Worm (Caenorhabditis elegans) whole organism, L2 larva: ENCODE data around the gene ubh-4.

ENCODE experiments used
- C34F6.9 ChIP-seq: fragments of 150-350 bp; optimal IDR thresholded peaks from 2 replicates; lab custom pipeline; 2014; ENCODE audit warnings: missing biosample characterization, missing genetic modification characterization
- F13H6.1 ChIP-seq: sonication (generic microtip); optimal IDR thresholded peaks from 2 replicates; lab custom pipeline; 2016; ENCODE audit warnings: missing genetic modification characterization, missing compliant biosample characterization
- R02D3.7 ChIP-seq: fragments of 150-350 bp; optimal IDR thresholded peaks from 2 replicates; lab custom pipeline; 2014; ENCODE audit warnings: missing biosample characterization, missing genetic modification characterization
- Y55F3AM.14 ChIP-seq: fragments of 200-800 bp; sonication (Bioruptor generic); optimal IDR thresholded peaks from 2 replicates; lab custom pipeline; 2018; ENCODE audit warnings: mild to moderate bottlenecking, missing genetic modification characterization, missing compliant biosample characterization
- ZK546.5 ChIP-seq: sonication (generic microtip); optimal IDR thresholded peaks from 2 replicates; lab custom pipeline; 2017; ENCODE audit warnings: missing biosample characterization, missing genetic modification characterization
- alr-1 ChIP-seq: fragments of 150-350 bp; optimal IDR thresholded peaks from 2 replicates; lab custom pipeline; 2014; ENCODE audit warnings: missing biosample characterization, missing genetic modification characterization
- aly-2 ChIP-seq: fragments of 150-350 bp; optimal IDR thresholded peaks from 2 replicates; lab custom pipeline; 2014; ENCODE audit warnings: missing biosample characterization, missing genetic modification characterization
- ama-1 ChIP-seq: fragments of 150-350 bp; optimal IDR thresholded peaks from 2 replicates; lab custom pipeline; 2018; ENCODE audit warnings: inconsistent platforms
- blmp-1 ChIP-seq: sonication (generic microtip); optimal IDR thresholded peaks from 2 replicates; lab custom pipeline; 2017; ENCODE audit warnings: missing genetic modification characterization, mild to moderate bottlenecking, missing compliant biosample characterization, antibody characterized with exemption, moderate library complexity; ENCODE audit not compliant: insufficient read depth
- ceh-16 ChIP-seq: fragments of 150-350 bp; optimal IDR thresholded peaks from 2 replicates; lab custom pipeline; 2014; ENCODE audit warnings: missing biosample characterization, missing genetic modification characterization
- ceh-82 ChIP-seq: fragments of 150-350 bp; optimal IDR thresholded peaks from 2 replicates; lab custom pipeline; 2014; ENCODE audit warnings: missing biosample characterization, missing genetic modification characterization
- crh-2 ChIP-seq: sonication (generic microtip); optimal IDR thresholded peaks from 2 replicates; lab custom pipeline; 2017; ENCODE audit warnings: missing biosample characterization, missing genetic modification characterization
- dmd-4 ChIP-seq: sonication (generic microtip); optimal IDR thresholded peaks from 2 replicates; lab custom pipeline; 2017; ENCODE audit warnings: missing biosample characterization, missing genetic modification characterization
- egl-27 ChIP-seq: sonication (generic microtip); optimal IDR thresholded peaks from 3 replicates; lab custom pipeline; 2017; ENCODE audit warnings: missing biosample characterization, missing genetic modification reagents, missing genetic modification characterization
- elt-1 ChIP-seq: fragments of 150-350 bp; optimal IDR thresholded peaks from 2 replicates; lab custom pipeline; 2014; ENCODE audit warnings: missing biosample characterization, missing genetic modification characterization
- elt-3 ChIP-seq: sonication (generic microtip); optimal IDR thresholded peaks from 2 replicates; lab custom pipeline; 2017; ENCODE audit warnings: missing biosample characterization, missing genetic modification characterization
- fos-1 ChIP-seq: fragments of 150-350 bp; optimal IDR thresholded peaks from 2 replicates; lab custom pipeline; 2014; ENCODE audit warnings: missing biosample characterization, missing genetic modification characterization
- gmeb-1 ChIP-seq: fragments of 150-350 bp; optimal IDR thresholded peaks from 2 replicates; lab custom pipeline; 2014; ENCODE audit warnings: missing biosample characterization, missing genetic modification characterization
- lin-11 ChIP-seq: fragments of 150-350 bp; sonication (generic microtip); optimal IDR thresholded peaks from 2 replicates; lab custom pipeline; 2014; ENCODE audit warnings: missing biosample characterization, missing genetic modification characterization, inconsistent platforms, mixed read lengths
- lin-13 ChIP-seq: fragments of 150-350 bp; optimal IDR thresholded peaks from 2 replicates; lab custom pipeline; 2014; ENCODE audit warnings: missing biosample characterization, missing genetic modification reagents, missing genetic modification characterization
- lin-39 ChIP-seq: fragments of 150-350 bp; optimal IDR thresholded peaks from 2 replicates; lab custom pipeline; 2014; ENCODE audit warnings: missing biosample characterization, missing genetic modification reagents, missing genetic modification characterization
- lsy-2 ChIP-seq, 2 experiments: fragments of 150-350 bp in 1 of 2; sonication (generic microtip) in 1 of 2; optimal IDR thresholded peaks; 2 replicates each; lab custom pipeline; 2014 to 2017; ENCODE audit warnings: missing biosample characterization in 2 of 2, missing genetic modification characterization in 2 of 2
- mab-5 ChIP-seq: fragments of 150-350 bp; optimal IDR thresholded peaks from 2 replicates; lab custom pipeline; 2014; ENCODE audit warnings: missing biosample characterization, missing genetic modification characterization
- mbf-1 ChIP-seq: sonication (generic microtip); optimal IDR thresholded peaks from 2 replicates; lab custom pipeline; 2017; ENCODE audit warnings: missing biosample characterization, missing genetic modification characterization
- mdl-1 ChIP-seq, 2 experiments: fragments of 150-350 bp in 1 of 2; sonication (generic microtip) in 1 of 2; optimal IDR thresholded peaks; 2 replicates each; lab custom pipeline; 2017; ENCODE audit warnings: missing biosample characterization in 2 of 2, missing genetic modification characterization in 2 of 2
- nhr-10 ChIP-seq: sonication (generic microtip); optimal IDR thresholded peaks from 2 replicates; lab custom pipeline; 2017; ENCODE audit warnings: missing biosample characterization, missing genetic modification characterization
- nhr-11 ChIP-seq: fragments of 150-350 bp; optimal IDR thresholded peaks from 2 replicates; lab custom pipeline; 2014; ENCODE audit warnings: missing biosample characterization, missing genetic modification characterization
- nhr-12 ChIP-seq: fragments of 150-350 bp; optimal IDR thresholded peaks from 2 replicates; lab custom pipeline; 2014; ENCODE audit warnings: missing biosample characterization, missing genetic modification characterization
- nhr-129 ChIP-seq: fragments of 150-350 bp; optimal IDR thresholded peaks from 2 replicates; lab custom pipeline; 2014; ENCODE audit warnings: missing biosample characterization, missing genetic modification characterization
- nhr-21 ChIP-seq: fragments of 150-350 bp; optimal IDR thresholded peaks from 2 replicates; lab custom pipeline; 2014; ENCODE audit warnings: missing biosample characterization, missing genetic modification characterization
- nhr-23 ChIP-seq: fragments of 150-350 bp; optimal IDR thresholded peaks from 2 replicates; lab custom pipeline; 2014; ENCODE audit warnings: missing biosample characterization, missing genetic modification reagents, missing genetic modification characterization
- nhr-237 ChIP-seq: fragments of 150-350 bp; optimal IDR thresholded peaks from 2 replicates; lab custom pipeline; 2014; ENCODE audit warnings: missing biosample characterization, missing genetic modification characterization
- nhr-25 ChIP-seq: fragments of 150-350 bp; sonication (generic microtip); optimal IDR thresholded peaks from 3 replicates; lab custom pipeline; 2014; ENCODE audit warnings: missing biosample characterization, missing genetic modification characterization
- nhr-6 ChIP-seq: fragments of 150-350 bp; optimal IDR thresholded peaks from 2 replicates; lab custom pipeline; 2014; ENCODE audit warnings: missing biosample characterization, missing genetic modification characterization
- nhr-77 ChIP-seq: fragments of 150-350 bp; optimal IDR thresholded peaks from 2 replicates; lab custom pipeline; 2014; ENCODE audit warnings: missing biosample characterization, missing genetic modification characterization
- peb-1 ChIP-seq: fragments of 150-350 bp; optimal IDR thresholded peaks from 2 replicates; lab custom pipeline; 2014; ENCODE audit warnings: missing biosample characterization, missing genetic modification characterization
- sem-4 ChIP-seq: fragments of 150-350 bp; optimal IDR thresholded peaks from 2 replicates; lab custom pipeline; 2014; ENCODE audit warnings: missing biosample characterization, missing genetic modification reagents, missing genetic modification characterization
- skn-1 ChIP-seq: sonication (generic microtip); optimal IDR thresholded peaks from 2 replicates; lab custom pipeline; 2017; ENCODE audit warnings: missing biosample characterization, missing genetic modification characterization
- sma-3 ChIP-seq: sonication (generic microtip); optimal IDR thresholded peaks from 2 replicates; lab custom pipeline; 2016; ENCODE audit warnings: missing genetic modification reagents, missing genetic modification characterization, missing compliant biosample characterization
- sma-9 ChIP-seq, 2 experiments: fragments of 150-350 bp in 1 of 2; sonication (generic microtip) in 1 of 2; optimal IDR thresholded peaks; 2 replicates each; lab custom pipeline; 2014 to 2016; ENCODE audit warnings: missing genetic modification characterization in 2 of 2, mild to moderate bottlenecking in 1 of 2, missing biosample characterization in 1 of 2, missing compliant biosample characterization in 1 of 2, missing genetic modification reagents in 1 of 2, moderate library complexity in 1 of 2
- snpc-4 ChIP-seq: fragments of 150-350 bp; optimal IDR thresholded peaks from 2 replicates; lab custom pipeline; 2014; ENCODE audit warnings: missing biosample characterization, missing genetic modification characterization
- unc-39 ChIP-seq: fragments of 150-350 bp; optimal IDR thresholded peaks from 2 replicates; lab custom pipeline; 2014; ENCODE audit warnings: missing biosample characterization, missing genetic modification characterization
- unc-55 ChIP-seq: fragments of 150-350 bp; sonication (generic microtip); optimal IDR thresholded peaks from 3 replicates; lab custom pipeline; 2014; ENCODE audit warnings: missing biosample characterization, missing genetic modification reagents, missing genetic modification characterization
- unc-62 ChIP-seq: fragments of 150-350 bp; optimal IDR thresholded peaks from 2 replicates; lab custom pipeline; 2014; ENCODE audit warnings: missing biosample characterization, missing genetic modification reagents, missing genetic modification characterization
- zag-1 ChIP-seq: fragments of 150-350 bp; optimal IDR thresholded peaks from 2 replicates; lab custom pipeline; 2014; ENCODE audit warnings: missing biosample characterization, missing genetic modification characterization
- ztf-1 ChIP-seq: fragments of 200-800 bp; sonication (Bioruptor generic); conservative IDR thresholded peaks from 2 replicates; pipeline ENCODE4 v1.3.6; 2022; ENCODE audit warnings: missing genetic modification characterization, missing compliant biosample characterization
- ztf-11 ChIP-seq: sonication (generic microtip); optimal IDR thresholded peaks from 2 replicates; lab custom pipeline; 2017; ENCODE audit warnings: missing biosample characterization, missing genetic modification characterization
- ztf-4 ChIP-seq: fragments of 150-350 bp; optimal IDR thresholded peaks from 2 replicates; lab custom pipeline; 2014; ENCODE audit warnings: missing biosample characterization, missing genetic modification characterization

Gene ubh-4

DNA sequence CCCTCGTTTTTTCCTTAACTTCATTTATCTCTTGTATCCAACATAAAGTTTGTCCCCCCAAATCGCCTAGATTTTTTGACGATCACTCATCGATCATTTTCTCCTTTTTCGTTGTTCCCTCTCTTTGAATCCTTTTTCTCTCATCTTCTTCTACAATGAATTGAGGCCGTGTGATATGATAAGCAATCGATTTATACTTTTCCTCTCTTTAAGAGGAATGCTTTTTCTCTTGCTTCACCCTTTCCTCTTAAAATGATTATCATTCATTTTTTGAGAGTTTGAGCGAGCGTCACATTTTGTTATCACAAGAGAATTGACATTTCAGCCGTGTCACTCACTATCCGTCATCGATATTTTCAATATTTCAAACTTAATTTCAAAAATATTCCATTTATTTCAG, 38.6 kb upstream of the ubh-4 start, which contains the start of gene K02C4.5:
TSS of gene K02C4.5 (plus strand) at position 395 of the 400 bp plus-strand sequence.
- no peak for TF ChIP-seq lin-13 (GFP tag; lab: Kevin White, UChicago)
- TF ChIP-seq lin-39 (tag; lab: Kevin White, UChicago) = no peak
- TF ChIP-seq alr-1 (tag; lab: Kevin White, UChicago) = no peak
- TF ChIP-seq nhr-129 (tag; lab: Kevin White, UChicago) = no peak
- peak; percentile 48 for TF ChIP-seq crh-2 (tag; lab: Kevin White, UChicago)
- peak; percentile 11 for TF ChIP-seq skn-1 (tag; lab: Kevin White, UChicago)
- no peak for TF ChIP-seq ZK546.5 (tag; lab: Kevin White, UChicago)
- no peak for TF ChIP-seq sma-3 (GFP tag; lab: Kevin White, UChicago)
- TF ChIP-seq fos-1 (tag; lab: Kevin White, UChicago) = peak; percentile 98

DNA sequence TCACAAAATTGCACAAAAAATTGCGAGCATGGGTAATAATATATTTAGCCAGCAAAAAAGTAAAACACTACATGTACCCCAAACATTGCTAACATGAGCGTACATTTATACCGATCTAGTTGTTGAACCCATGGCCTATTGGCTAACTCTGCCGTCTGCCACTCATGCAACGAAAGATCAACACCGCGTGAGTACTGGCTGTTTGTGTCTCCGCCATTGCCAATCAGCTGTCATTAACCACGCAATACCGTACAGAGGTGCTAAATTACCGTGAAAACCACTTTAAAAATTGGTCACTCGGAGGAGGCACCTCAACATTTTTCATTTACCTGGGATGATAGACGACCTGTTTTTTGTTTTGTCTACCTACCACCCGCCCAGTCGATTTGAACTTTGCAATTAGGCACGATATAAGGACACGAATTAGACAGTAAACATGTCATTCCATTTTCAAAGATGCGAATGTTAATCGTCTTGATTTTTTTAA, 36.0 kb upstream of the ubh-4 start, which contains the start of gene K02C4.2:
TSS of gene K02C4.2 (plus strand) at position 437 of the 487 bp plus-strand sequence.
- TF ChIP-seq unc-62 (GFP tag; lab: Kevin White, UChicago) = no peak
- TF ChIP-seq elt-1 = no peak
- TF ChIP-seq sma-9 (GFP tag; optimal IDR thresholded peaks at IDR 0.05; lab: Kevin White, UChicago) = peak; percentile 78
- no peak for TF ChIP-seq sma-9 (tag; optimal IDR thresholded peaks at IDR 0.05; lab: Kevin White, UChicago)
- TF ChIP-seq ZK546.5 (tag; lab: Kevin White, UChicago) = no peak
- no peak for TF ChIP-seq aly-2 (tag; lab: Kevin White, UChicago)
- no peak for TF ChIP-seq ztf-11 (tag; lab: Kevin White, UChicago)
- TF ChIP-seq nhr-77 = peak; percentile 16
- TF ChIP-seq nhr-12 (tag; lab: Kevin White, UChicago) = no peak
- TF ChIP-seq crh-2 (tag; lab: Kevin White, UChicago) = peak; percentile 80
- TF ChIP-seq lin-13 (GFP tag; lab: Kevin White, UChicago) = peak; percentile 50
- TF ChIP-seq nhr-21 (tag; lab: Kevin White, UChicago) = peak; percentile 85
- no peak for TF ChIP-seq skn-1 (tag; lab: Kevin White, UChicago)
- TF ChIP-seq lin-11 (tag; lab: Kevin White, UChicago) = peak; percentile 42
- TF ChIP-seq ztf-4 = no peak
- peak; percentile 61 for TF ChIP-seq C34F6.9
- no peak for TF ChIP-seq mbf-1
- TF ChIP-seq unc-55 (GFP tag; lab: Kevin White, UChicago) = peak; percentile 45
- TF ChIP-seq nhr-237 (tag; lab: Kevin White, UChicago) = no peak
- no peak for TF ChIP-seq R02D3.7
- TF ChIP-seq sma-3 (GFP tag; lab: Kevin White, UChicago) = peak; percentile 81
- no peak for TF ChIP-seq nhr-6 (tag; lab: Kevin White, UChicago)
- no peak for TF ChIP-seq alr-1 (tag; lab: Kevin White, UChicago)
- no peak for TF ChIP-seq ceh-82 (tag; lab: Kevin White, UChicago)
- peak; percentile 62 for TF ChIP-seq Y55F3AM.14
- TF ChIP-seq nhr-10 = no peak
- TF ChIP-seq fos-1 (tag; lab: Kevin White, UChicago) = peak; percentile 90
- peak; percentile 12 to 73 for TF ChIP-seq lsy-2 (tag; optimal IDR thresholded peaks at IDR 0.05; lab: Kevin White, UChicago)
- TF ChIP-seq nhr-129 (tag; lab: Kevin White, UChicago) = peak; percentile 95
- TF ChIP-seq snpc-4 = peak; percentile 42
- peak; percentile 74 for TF ChIP-seq gmeb-1 (tag; lab: Kevin White, UChicago)
- TF ChIP-seq mab-5 (tag; lab: Kevin White, UChicago) = no peak
- no peak for TF ChIP-seq ztf-1 (GFP tag; lab: Robert Waterston, UW)
- TF ChIP-seq ceh-16 (tag; lab: Kevin White, UChicago) = peak; percentile 57
- no peak for TF ChIP-seq dmd-4 (tag; lab: Kevin White, UChicago)
- TF ChIP-seq lin-39 (tag; lab: Kevin White, UChicago) = no peak
- TF ChIP-seq nhr-25 (tag; lab: Kevin White, UChicago) = peak; percentile 73
- TF ChIP-seq nhr-23 (tag; lab: Kevin White, UChicago) = no peak
- peak in 1 of 2 experiments; percentile 9 for TF ChIP-seq mdl-1 (tag; optimal IDR thresholded peaks at IDR 0.05; lab: Kevin White, UChicago)
- no peak for TF ChIP-seq peb-1 (tag; lab: Kevin White, UChicago)
- peak; percentile 9 for TF ChIP-seq nhr-11 (tag; lab: Kevin White, UChicago)
- no peak for TF ChIP-seq elt-3 (tag; lab: Kevin White, UChicago)
- TF ChIP-seq ama-1 = no peak
- TF ChIP-seq blmp-1 (tag; lab: Kevin White, UChicago) = peak; percentile 36
- no peak for TF ChIP-seq unc-39
- TF ChIP-seq egl-27 (tag; lab: Kevin White, UChicago) = no peak
- TF ChIP-seq zag-1 (tag; lab: Kevin White, UChicago) = peak; percentile 36
- TF ChIP-seq F13H6.1 = peak; percentile 66
- peak; percentile 69 for TF ChIP-seq sem-4 (tag; lab: Kevin White, UChicago)
